Worm (Caenorhabditis elegans) whole organism, L3 larva: Measurements from ENCODE around the gene K09B11.5.
"Not testable (repeated sequence)": the region's sequence is repeated elsewhere in the genome, so short reads cannot be mapped to it uniquely, and the experiment has no call there.

ENCODE experiments used
- R02D3.7 ChIP-seq: fragments of 150-350 bp; optimal IDR thresholded peaks from 2 replicates; lab custom pipeline; 2014; ENCODE audit warnings: missing biosample characterization, missing genetic modification characterization
- ZK546.5 ChIP-seq: sonication (generic microtip); optimal IDR thresholded peaks from 2 replicates; lab custom pipeline; 2017; ENCODE audit warnings: missing biosample characterization, missing genetic modification characterization
- ama-1 ChIP-seq: fragments of 150-350 bp; optimal IDR thresholded peaks from 2 replicates; lab custom pipeline; 2018
- ceh-16 ChIP-seq: sonication (generic microtip); optimal IDR thresholded peaks from 2 replicates; lab custom pipeline; 2017; ENCODE audit warnings: missing biosample characterization, missing genetic modification characterization
- ceh-82 ChIP-seq: fragments of 150-350 bp; optimal IDR thresholded peaks from 2 replicates; lab custom pipeline; 2014; ENCODE audit warnings: missing biosample characterization, missing genetic modification characterization
- daf-12 ChIP-seq: fragments of 150-350 bp; optimal IDR thresholded peaks from 2 replicates; lab custom pipeline; 2014; ENCODE audit warnings: missing biosample characterization, missing genetic modification reagents, missing genetic modification characterization
- egl-5 ChIP-seq: fragments of 150-350 bp; optimal IDR thresholded peaks from 2 replicates; lab custom pipeline; 2017; ENCODE audit warnings: missing biosample characterization, missing genetic modification reagents, missing genetic modification characterization, inconsistent platforms
- elt-1 ChIP-seq: fragments of 150-350 bp; optimal IDR thresholded peaks from 2 replicates; lab custom pipeline; 2014; ENCODE audit warnings: missing biosample characterization, missing genetic modification characterization
- elt-2 ChIP-seq: sonication (generic microtip); optimal IDR thresholded peaks from 2 replicates; lab custom pipeline; 2016; ENCODE audit warnings: missing genetic modification reagents, mild to moderate bottlenecking, missing genetic modification characterization, missing compliant biosample characterization
- elt-3 ChIP-seq, 3 experiments: fragments of 150-350 bp in 1 of 3; sonication (generic microtip) in 2 of 3; optimal IDR thresholded peaks; 2 replicates in 2 of 3; 4 replicates in 1 of 3; lab custom pipeline; 2014 to 2017; ENCODE audit warnings: missing biosample characterization in 3 of 3, missing genetic modification characterization in 3 of 3
- fkh-10 ChIP-seq: sonication (generic microtip); optimal IDR thresholded peaks from 2 replicates; lab custom pipeline; 2017; ENCODE audit warnings: missing biosample characterization, missing genetic modification reagents, missing genetic modification characterization
- fkh-2 ChIP-seq: fragments of 150-350 bp; optimal IDR thresholded peaks from 2 replicates; lab custom pipeline; 2014; ENCODE audit warnings: missing biosample characterization, missing genetic modification reagents, missing genetic modification characterization
- fos-1 ChIP-seq: fragments of 150-350 bp; optimal IDR thresholded peaks from 2 replicates; lab custom pipeline; 2014; ENCODE audit warnings: missing biosample characterization, missing genetic modification characterization
- hmg-11 ChIP-seq: sonication (generic microtip); optimal IDR thresholded peaks from 2 replicates; lab custom pipeline; 2016; ENCODE audit warnings: missing genetic modification characterization, missing compliant biosample characterization
- jun-1 ChIP-seq: fragments of 150-350 bp; optimal IDR thresholded peaks from 2 replicates; lab custom pipeline; 2014; ENCODE audit warnings: missing biosample characterization, missing genetic modification reagents, missing genetic modification characterization
- lin-15B ChIP-seq: fragments of 150-350 bp; optimal IDR thresholded peaks from 2 replicates; lab custom pipeline; 2014; ENCODE audit warnings: missing biosample characterization, missing genetic modification characterization
- lin-39 ChIP-seq: fragments of 150-350 bp; optimal IDR thresholded peaks from 2 replicates; lab custom pipeline; 2018; ENCODE audit warnings: missing biosample characterization, missing genetic modification reagents, missing genetic modification characterization
- mdl-1 ChIP-seq: fragments of 150-350 bp; optimal IDR thresholded peaks from 2 replicates; lab custom pipeline; 2014; ENCODE audit warnings: missing biosample characterization, missing genetic modification characterization
- mml-1 ChIP-seq: fragments of 150-350 bp; sonication (generic microtip); optimal IDR thresholded peaks from 3 replicates; lab custom pipeline; 2014; ENCODE audit warnings: missing biosample characterization, missing genetic modification characterization
- nfya-1 ChIP-seq: sonication (generic microtip); optimal IDR thresholded peaks from 2 replicates; lab custom pipeline; 2017; ENCODE audit warnings: missing genetic modification characterization, mild to moderate bottlenecking, missing compliant biosample characterization, antibody characterized with exemption, moderate library complexity; ENCODE audit not compliant: insufficient read depth
- nhr-11 ChIP-seq: fragments of 150-350 bp; optimal IDR thresholded peaks from 2 replicates; lab custom pipeline; 2014; ENCODE audit warnings: missing biosample characterization, missing genetic modification characterization
- nhr-12 ChIP-seq: fragments of 150-350 bp; optimal IDR thresholded peaks from 2 replicates; lab custom pipeline; 2014; ENCODE audit warnings: missing biosample characterization, missing genetic modification characterization
- nhr-23 ChIP-seq: fragments of 150-350 bp; optimal IDR thresholded peaks from 2 replicates; lab custom pipeline; 2014; ENCODE audit warnings: missing biosample characterization, missing genetic modification reagents, missing genetic modification characterization
- nhr-25 ChIP-seq: sonication (generic microtip); optimal IDR thresholded peaks from 2 replicates; lab custom pipeline; 2017; ENCODE audit warnings: missing biosample characterization, missing genetic modification characterization
- nhr-28 ChIP-seq: fragments of 150-350 bp; optimal IDR thresholded peaks from 2 replicates; lab custom pipeline; 2014; ENCODE audit warnings: missing biosample characterization, missing genetic modification characterization
- nhr-43 ChIP-seq: sonication (generic microtip); optimal IDR thresholded peaks from 2 replicates; lab custom pipeline; 2016; ENCODE audit warnings: mild to moderate bottlenecking, missing genetic modification characterization, missing compliant biosample characterization; ENCODE audit not compliant: poor library complexity, severe bottlenecking
- nhr-67 ChIP-seq: fragments of 150-350 bp; optimal IDR thresholded peaks from 2 replicates; lab custom pipeline; 2014; ENCODE audit warnings: missing biosample characterization, missing genetic modification characterization
- nhr-77 ChIP-seq: fragments of 150-350 bp; optimal IDR thresholded peaks from 2 replicates; lab custom pipeline; 2014; ENCODE audit warnings: missing biosample characterization, missing genetic modification characterization
- pha-4 ChIP-seq: fragments of 150-350 bp; optimal IDR thresholded peaks from 2 replicates; lab custom pipeline; 2014; ENCODE audit warnings: missing biosample characterization, missing genetic modification reagents, missing genetic modification characterization
- pqm-1 ChIP-seq: fragments of 150-350 bp; optimal IDR thresholded peaks from 2 replicates; lab custom pipeline; 2017; ENCODE audit warnings: missing biosample characterization, missing genetic modification characterization, inconsistent platforms
- skn-1 ChIP-seq: fragments of 150-350 bp; optimal IDR thresholded peaks from 2 replicates; lab custom pipeline; 2014; ENCODE audit warnings: missing biosample characterization, missing genetic modification characterization
- snpc-4 ChIP-seq: fragments of 150-350 bp; optimal IDR thresholded peaks from 2 replicates; lab custom pipeline; 2014; ENCODE audit warnings: missing biosample characterization, missing genetic modification characterization
- tbx-2 ChIP-seq: sonication (generic microtip); optimal IDR thresholded peaks from 2 replicates; lab custom pipeline; 2016; ENCODE audit warnings: mild to moderate bottlenecking, missing genetic modification characterization, missing compliant biosample characterization
- unc-39 ChIP-seq: sonication (generic microtip); optimal IDR thresholded peaks from 4 replicates; lab custom pipeline; 2017; ENCODE audit warnings: missing biosample characterization, missing genetic modification characterization
- unc-62 ChIP-seq: fragments of 150-350 bp; sonication (generic microtip); optimal IDR thresholded peaks from 4 replicates; lab custom pipeline; 2014; ENCODE audit warnings: missing biosample characterization, missing genetic modification reagents, missing genetic modification characterization

The K09B11.5 gene

DNA sequence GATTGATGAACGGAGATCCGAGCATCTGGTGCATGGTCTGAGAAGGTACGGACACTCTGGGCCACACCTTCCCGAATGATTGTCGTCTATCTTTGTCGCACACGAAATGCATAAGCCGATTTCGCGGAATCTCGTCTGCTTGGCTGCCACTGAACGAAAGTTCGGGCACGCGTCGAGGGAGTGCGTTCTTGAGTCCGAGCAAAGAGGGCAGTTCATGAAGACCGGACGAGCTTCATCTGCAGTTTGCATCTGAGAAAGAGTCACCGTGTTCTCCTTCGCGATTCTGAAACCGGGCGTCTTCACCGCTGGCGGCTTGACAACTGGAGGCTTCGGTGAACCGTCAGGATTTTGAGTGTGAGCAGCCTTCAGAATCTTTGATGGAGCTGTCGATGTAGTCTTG lies 24.4 kb upstream of the K09B11.5 start:
- TF ChIP-seq nhr-77 (tag; lab: Kevin White, UChicago) = no peak
- TF ChIP-seq fkh-2 (tag; lab: Kevin White, UChicago) = no peak
- no peak for TF ChIP-seq nhr-67 (tag; lab: Kevin White, UChicago)
- TF ChIP-seq R02D3.7 (tag; lab: Kevin White, UChicago) = no peak
- no peak for TF ChIP-seq elt-3 (tag; optimal IDR thresholded peaks at IDR 0.05; lab: Kevin White, UChicago)
- no peak for TF ChIP-seq nhr-12 (tag; lab: Kevin White, UChicago)
- no peak for TF ChIP-seq jun-1 (tag; lab: Kevin White, UChicago)
- TF ChIP-seq fos-1 (tag; lab: Kevin White, UChicago) = no peak
- TF ChIP-seq lin-15B (tag; lab: Kevin White, UChicago) = no peak
- TF ChIP-seq daf-12 (tag; lab: Kevin White, UChicago) = no peak
- TF ChIP-seq nhr-11 = no peak
- no peak for TF ChIP-seq egl-5 (tag; lab: Kevin White, UChicago)

DNA sequence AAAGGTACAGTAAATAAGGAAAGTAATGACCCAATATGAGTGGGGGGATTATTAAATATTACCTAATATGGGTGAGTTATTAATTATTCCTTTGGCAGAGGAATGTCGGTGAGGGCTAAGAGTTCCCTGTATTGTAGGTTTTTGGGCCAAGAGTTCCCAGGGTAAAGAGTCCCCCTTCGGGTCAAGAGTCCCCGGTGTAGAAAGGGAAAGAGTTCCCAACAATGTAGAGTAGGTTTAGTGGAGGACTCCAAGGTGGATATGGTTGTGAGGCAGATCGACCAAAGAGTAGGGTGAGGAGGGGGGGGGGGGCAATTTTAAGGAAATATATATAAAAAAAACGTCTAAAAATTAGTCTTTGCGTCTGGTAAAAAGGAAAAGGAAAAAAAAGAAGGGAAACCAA lies 23.1 kb upstream of the K09B11.5 start:
- no peak for TF ChIP-seq ceh-16 (tag; lab: Kevin White, UChicago)
- TF ChIP-seq elt-2 (tag; lab: Kevin White, UChicago) = no peak
- no peak for TF ChIP-seq ceh-82 (tag; lab: Kevin White, UChicago)
- TF ChIP-seq mml-1 (tag; lab: Kevin White, UChicago) = no peak
- no peak for TF ChIP-seq fkh-10
- TF ChIP-seq lin-39 = no peak
- no peak for TF ChIP-seq ama-1 (lab: Kevin White, UChicago)
- no peak for TF ChIP-seq snpc-4 (tag; lab: Kevin White, UChicago)
- no peak for TF ChIP-seq nhr-12 (tag; lab: Kevin White, UChicago)
- no peak for TF ChIP-seq nhr-77 (tag; lab: Kevin White, UChicago)
- TF ChIP-seq fos-1 (tag; lab: Kevin White, UChicago) = no peak
- no peak for TF ChIP-seq skn-1 (tag; lab: Kevin White, UChicago)
- no peak for TF ChIP-seq unc-62 (GFP tag; lab: Kevin White, UChicago)
- TF ChIP-seq elt-3 (tag; optimal IDR thresholded peaks at IDR 0.05; lab: Kevin White, UChicago) = no peak
- TF ChIP-seq nhr-28 (tag; lab: Kevin White, UChicago) = no peak
- no peak for TF ChIP-seq tbx-2 (tag; lab: Kevin White, UChicago)
- TF ChIP-seq nhr-11 = no peak
- no peak for TF ChIP-seq hmg-11 (tag; lab: Kevin White, UChicago)
- TF ChIP-seq jun-1 (tag; lab: Kevin White, UChicago) = no peak

DNA sequence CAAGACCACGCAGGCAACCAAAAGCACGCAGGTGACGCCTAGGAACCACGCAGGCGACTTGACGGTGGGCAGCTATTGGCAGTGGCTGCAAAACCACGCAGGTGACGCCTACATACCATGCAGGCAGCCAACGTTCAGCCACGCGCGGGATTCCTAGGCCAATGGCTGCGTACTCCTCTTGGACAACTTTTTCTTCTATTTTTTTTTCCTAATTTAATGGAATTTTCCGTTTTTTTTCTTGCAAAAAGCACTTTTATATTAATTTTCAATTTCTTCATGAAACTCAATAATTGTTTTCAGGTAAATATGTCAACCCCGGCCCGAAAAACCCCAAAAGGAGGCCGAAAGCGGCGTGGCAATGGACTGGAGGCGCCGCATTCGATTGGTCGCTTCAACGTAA lies 21.4 kb upstream of the K09B11.5 start, which contains the start of gene Y38H8A.7:
Gene Y38H8A.7 (plus strand): TSS at position 301 of the 400 bp plus-strand sequence.
- TF ChIP-seq nhr-43, ZK546.5, daf-12 (tag; lab: Kevin White, UChicago): not testable (repeated sequence)

DNA sequence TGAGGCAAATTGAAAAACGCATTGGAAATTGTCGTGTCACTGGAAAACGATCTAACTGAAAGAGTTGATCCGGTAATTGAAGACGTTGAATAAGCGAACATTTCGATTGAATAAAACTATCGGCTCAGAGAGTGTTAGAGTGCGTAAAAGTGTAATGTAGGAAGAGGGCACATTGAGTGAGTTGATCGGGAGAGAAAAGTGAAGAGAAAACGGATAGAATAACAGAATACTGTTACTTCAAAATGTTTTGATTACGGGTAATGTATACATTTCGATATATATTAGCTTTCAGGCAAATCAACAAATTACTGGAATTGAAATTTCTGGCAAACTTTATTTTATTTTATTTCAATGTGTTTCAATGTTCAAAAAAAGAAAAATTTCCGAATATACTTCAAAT lies 20.9 kb upstream of the K09B11.5 start, which contains the start of gene uso-1:
Gene uso-1 (minus strand): TSS at position 101 of the 400 bp plus-strand sequence.
- no peak for TF ChIP-seq egl-5 (tag; lab: Kevin White, UChicago)
- TF ChIP-seq nhr-25 (tag; lab: Kevin White, UChicago) = no peak
- no peak for TF ChIP-seq pqm-1 (tag; lab: Kevin White, UChicago)
- no peak for TF ChIP-seq nhr-67 (tag; lab: Kevin White, UChicago)
- no peak for TF ChIP-seq ceh-16 (tag; lab: Kevin White, UChicago)
- TF ChIP-seq R02D3.7 (tag; lab: Kevin White, UChicago) = no peak
- TF ChIP-seq elt-1 (tag; lab: Kevin White, UChicago) = no peak

DNA sequence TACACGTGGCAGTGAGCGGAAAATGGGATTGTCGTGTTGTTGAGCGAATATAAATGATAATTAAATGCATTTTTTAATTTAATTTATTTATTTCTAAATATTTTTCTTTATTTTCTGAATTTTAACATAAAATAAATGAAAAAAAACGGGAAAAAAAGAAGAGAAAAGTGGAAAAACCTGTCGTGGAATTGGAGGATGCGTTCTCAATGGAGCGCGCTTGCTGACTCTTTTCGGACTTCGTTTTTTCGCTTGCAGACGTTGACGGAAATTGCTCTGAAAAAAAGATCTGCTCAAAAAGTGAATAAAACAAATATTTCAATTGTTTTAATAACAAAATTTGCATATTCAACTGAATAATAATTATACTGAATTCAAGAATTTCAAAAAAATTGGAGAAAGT lies 19.7 kb upstream of the K09B11.5 start:
- TF ChIP-seq pha-4 (tag; lab: Kevin White, UChicago) = peak; percentile 46
- TF ChIP-seq unc-39 (tag; lab: Kevin White, UChicago) = no peak
- peak; percentile 37 for TF ChIP-seq nfya-1 (tag; lab: Kevin White, UChicago)
- peak; percentile 1 for TF ChIP-seq nhr-23 (tag; lab: Kevin White, UChicago)
- peak; percentile 60 for TF ChIP-seq lin-15B (tag; lab: Kevin White, UChicago)
- TF ChIP-seq mdl-1 (tag; lab: Kevin White, UChicago) = no peak
